Comparison of ENCODE assay signal across 2 fruit fly cellular contexts in genomic region chrX:7967052-7967847, dm6.
TF ChIP-seq lines count a peak whose summit lies in the region.

No protein-coding gene starts in this region.

TF ChIP-seq in whole organism, embryonic, 481 proteins besides CTCF, POLR2A, EP300 and RAD21 (continued from another document):
- TF ChIP-seq Atf6 (GFP tag; IDR thresholded peaks at IDR 0.05; lab: Robert Waterston, UW) (0 out of 2 replicates have a peak, but pooled peaks have one; percentile 25), BEAF-32 (GFP tag; optimal IDR thresholded peaks at IDR 0.05; lab: Kevin White, UChicago) (peak; percentile 1), ac (GFP tag; optimal IDR thresholded peaks at IDR 0.05; lab: Kevin White, UChicago) (no peak), CkIIα-i1 (GFP tag; IDR thresholded peaks at IDR 0.05; lab: Robert Waterston, UW) (no peak), oc (tag; optimal IDR thresholded peaks at IDR 0.05; lab: Kevin White, UChicago) (peak; percentile 56), tio (GFP tag; optimal IDR thresholded peaks at IDR 0.05; lab: Kevin White, UChicago) (no peak), CG10321 (GFP tag; IDR thresholded peaks at IDR 0.05; lab: Robert Waterston, UW) (peak; percentile 69; the same call in 1 of the 2 replicates), CG8290 (GFP tag; optimal IDR thresholded peaks at IDR 0.05; lab: Kevin White, UChicago) (no peak), CG8290 (tag; optimal IDR thresholded peaks at IDR 0.05; lab: Kevin White, UChicago) (peak in 1 of 2 experiments; percentile 59), Rx (GFP tag; IDR thresholded peaks at IDR 0.05; lab: Robert Waterston, UW) (no peak), Pdp1 (GFP tag; optimal IDR thresholded peaks at IDR 0.05; lab: Kevin White, UChicago) (peak in 1 of 2 experiments; percentile 30), Aef1 (GFP tag; IDR thresholded peaks at IDR 0.05; lab: Robert Waterston, UW) (peak; percentile 88), sd (tag; optimal IDR thresholded peaks at IDR 0.05; lab: Kevin White, UChicago) (peak; percentile 42), crp (GFP tag; optimal IDR thresholded peaks at IDR 0.05; lab: Kevin White, UChicago) (peak; percentile 36 to 82), dysf (GFP tag; IDR thresholded peaks at IDR 0.05; lab: Robert Waterston, UW) (0 out of 3 replicates have a peak, but pooled peaks have one; percentile 10), ems (GFP tag; optimal IDR thresholded peaks at IDR 0.05; lab: Kevin White, UChicago) (no peak), kni (GFP tag; optimal IDR thresholded peaks at IDR 0.05; lab: Kevin White, UChicago) (peak; percentile 6), fd3F (GFP tag; optimal IDR thresholded peaks at IDR 0.05; lab: Kevin White, UChicago) (no peak), ewg (GFP tag; optimal IDR thresholded peaks at IDR 0.05; lab: Kevin White, UChicago) (peak; percentile 4), Trl (optimal IDR thresholded peaks at IDR 0.05; lab: Kevin White, UChicago) (peak; percentile 10 to 63), Trl (GFP tag; optimal IDR thresholded peaks at IDR 0.05; lab: Kevin White, UChicago) (no peak)

TF ChIP-seq in whole organism, prepupa, 60 proteins besides CTCF, POLR2A, EP300 and RAD21 (continued from another document):
- no peak for TF ChIP-seq spab (GFP tag; optimal IDR thresholded peaks at IDR 0.05; lab: Kevin White, UChicago)
- TF ChIP-seq CG6276 (GFP tag; optimal IDR thresholded peaks at IDR 0.05; lab: Kevin White, UChicago), result peak; percentile 20
- no peak for TF ChIP-seq CG16779 (tag; optimal IDR thresholded peaks at IDR 0.05; lab: Kevin White, UChicago)
- TF ChIP-seq Ets21C (GFP tag; optimal IDR thresholded peaks at IDR 0.05; lab: Kevin White, UChicago), result no peak
- no peak for TF ChIP-seq Hr38 (GFP tag; optimal IDR thresholded peaks at IDR 0.05; lab: Kevin White, UChicago)
- TF ChIP-seq esn (GFP tag; optimal IDR thresholded peaks at IDR 0.05; lab: Kevin White, UChicago), result no peak
- 0 out of 3 replicates have a peak, but pooled peaks have one; percentile 15 for TF ChIP-seq CG8119 (GFP tag; IDR thresholded peaks at IDR 0.05; lab: Robert Waterston, UW)
- TF ChIP-seq Gug (GFP tag; IDR thresholded peaks at IDR 0.05; lab: Robert Waterston, UW), result no peak
- no peak for TF ChIP-seq OdsH (GFP tag; optimal IDR thresholded peaks at IDR 0.05; lab: Kevin White, UChicago)
- peak; percentile 69 for TF ChIP-seq Sox14 (GFP tag; optimal IDR thresholded peaks at IDR 0.05; lab: Kevin White, UChicago)
- TF ChIP-seq Smox (GFP tag; optimal IDR thresholded peaks at IDR 0.05; lab: Kevin White, UChicago), result no peak
- TF ChIP-seq CG6808 (GFP tag; optimal IDR thresholded peaks at IDR 0.05; lab: Kevin White, UChicago), result peak; percentile 16
- TF ChIP-seq CG8632 (GFP tag; optimal IDR thresholded peaks at IDR 0.05; lab: Kevin White, UChicago), result no peak
- TF ChIP-seq CG4318 (GFP tag; optimal IDR thresholded peaks at IDR 0.05; lab: Kevin White, UChicago), result no peak
- TF ChIP-seq CG3919 (GFP tag; optimal IDR thresholded peaks at IDR 0.05; lab: Kevin White, UChicago), result no peak
- TF ChIP-seq pdm3 (GFP tag; optimal IDR thresholded peaks at IDR 0.05; lab: Kevin White, UChicago), result no peak
- 0 out of 3 replicates have a peak, but pooled peaks have one; percentile 38 for TF ChIP-seq CG6163 (GFP tag; IDR thresholded peaks at IDR 0.05; lab: Robert Waterston, UW)
- TF ChIP-seq CG3032 (tag; optimal IDR thresholded peaks at IDR 0.05; lab: Kevin White, UChicago), result no peak
